Worm (Caenorhabditis elegans): ENCODE measurements around the gene C35A5.8.

The C35A5.8 gene

DNA sequence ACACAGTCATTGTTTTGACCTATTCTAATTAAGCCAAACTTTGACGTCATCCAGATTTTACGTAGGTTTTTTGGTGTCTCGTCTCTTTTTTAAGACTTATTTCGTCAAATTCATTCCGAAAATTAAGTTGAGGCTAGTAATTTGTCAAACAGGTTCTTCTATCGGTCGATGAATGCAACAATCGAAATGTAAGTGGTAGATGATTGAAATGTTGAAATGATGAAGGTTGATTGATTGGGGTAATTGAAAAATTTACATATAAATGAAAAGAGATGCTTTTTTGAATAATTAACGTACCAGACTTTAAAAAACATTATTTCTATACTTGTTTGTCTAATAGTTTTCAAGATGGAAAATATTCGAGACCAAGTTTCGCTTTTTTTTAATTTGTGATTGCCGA lies 30.7 kb upstream of the C35A5.8 start:
- no peak for TF ChIP-seq nhr-76 (tag; optimal IDR thresholded peaks at IDR 0.05)
- no peak for TF ChIP-seq hlh-17 (GFP tag; optimal IDR thresholded peaks at IDR 0.05; ENCODE audit: borderline replicate concordance)
- TF ChIP-seq aly-2 (tag; optimal IDR thresholded peaks at IDR 0.05), result no peak
- no peak for TF ChIP-seq nhr-11 (tag; optimal IDR thresholded peaks at IDR 0.05)
- TF ChIP-seq grh-1 (GFP tag; IDR thresholded peaks at IDR 0.05), result peak; percentile 42; the same call in 1 of the 2 replicates
- no peak for TF ChIP-seq ceh-63 (GFP tag; optimal IDR thresholded peaks at IDR 0.05)
- no peak for TF ChIP-seq C34B4.2 (tag; optimal IDR thresholded peaks at IDR 0.05)
- TF ChIP-seq nhr-77 (tag; optimal IDR thresholded peaks at IDR 0.05), result no peak
- TF ChIP-seq mab-9 (GFP tag; IDR thresholded peaks at IDR 0.05), result no peak
- TF ChIP-seq ztf-11 (tag; optimal IDR thresholded peaks at IDR 0.05), result no peak
- no peak for TF ChIP-seq hlh-4 (tag; optimal IDR thresholded peaks at IDR 0.05)
- no peak for TF ChIP-seq C04F5.9 (tag; optimal IDR thresholded peaks at IDR 0.05)
- TF ChIP-seq nhr-85 (tag), result peak; percentile 72
- TF ChIP-seq nhr-19 (GFP tag; conservative IDR thresholded peaks at IDR 0.05), result no peak

ce11 chrV:10555239-10555638 lies 29.5 kb upstream of the C35A5.8 start, which contains the start of gene F32G8.3:
Gene F32G8.3 (minus strand): TSS chrV:10555339.
- TF ChIP-seq egl-27 (tag; optimal IDR thresholded peaks at IDR 0.05), result no peak
- TF ChIP-seq alr-1 (tag; optimal IDR thresholded peaks at IDR 0.05; ENCODE audit: borderline replicate concordance), result no peak
- TF ChIP-seq C04F5.9 (tag; optimal IDR thresholded peaks at IDR 0.05), result no peak
- TF ChIP-seq zip-4 (GFP tag; optimal IDR thresholded peaks at IDR 0.05), result no peak
- no peak for TF ChIP-seq C34B4.2 (tag; optimal IDR thresholded peaks at IDR 0.05)
- no peak for TF ChIP-seq nhr-20 (tag; optimal IDR thresholded peaks at IDR 0.05)
- TF ChIP-seq jun-1 (tag; optimal IDR thresholded peaks at IDR 0.05), result no peak
- no peak for TF ChIP-seq fkh-10 (GFP tag; optimal IDR thresholded peaks at IDR 0.05)
- no peak for TF ChIP-seq fkh-8 (tag; optimal IDR thresholded peaks at IDR 0.05)
- no peak for TF ChIP-seq snpc-4 (tag; optimal IDR thresholded peaks at IDR 0.05)
- TF ChIP-seq nhr-90 (tag; optimal IDR thresholded peaks at IDR 0.05; ENCODE audit: poor library complexity), result no peak
- no peak for TF ChIP-seq mep-1 (tag; optimal IDR thresholded peaks at IDR 0.05)
- no peak for TF ChIP-seq pax-3 (tag; optimal IDR thresholded peaks at IDR 0.05)
- TF ChIP-seq nhr-28 (tag; optimal IDR thresholded peaks at IDR 0.05), result no peak
- TF ChIP-seq nhr-237 (tag; optimal IDR thresholded peaks at IDR 0.05), result no peak

DNA sequence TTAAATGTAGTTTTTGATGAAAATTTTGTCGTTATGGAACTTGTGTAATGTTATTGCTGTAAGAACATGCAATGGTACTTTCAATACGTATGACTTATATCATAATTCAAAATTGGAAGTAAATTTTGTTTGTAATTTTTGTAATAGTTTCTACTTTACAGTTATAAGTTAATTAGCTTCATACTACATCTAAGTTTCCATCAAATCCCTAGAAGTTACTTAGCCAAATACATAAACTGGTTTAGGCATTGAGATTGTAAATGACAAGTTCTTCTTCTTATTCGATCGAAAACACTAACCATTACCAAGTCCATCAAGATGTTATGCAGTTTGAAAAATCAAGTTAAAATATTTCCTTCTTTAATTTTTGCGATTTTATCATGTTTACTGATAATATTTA lies 24.0 kb upstream of the C35A5.8 start, which contains the start of gene F32G8.2:
Gene F32G8.2 (plus strand): TSS at position 301 of the 400 bp plus-strand sequence.
- TF ChIP-seq nhr-90 (tag; optimal IDR thresholded peaks at IDR 0.05; ENCODE audit: poor library complexity) (no peak), lin-15B (tag; optimal IDR thresholded peaks at IDR 0.05) (no peak)

DNA sequence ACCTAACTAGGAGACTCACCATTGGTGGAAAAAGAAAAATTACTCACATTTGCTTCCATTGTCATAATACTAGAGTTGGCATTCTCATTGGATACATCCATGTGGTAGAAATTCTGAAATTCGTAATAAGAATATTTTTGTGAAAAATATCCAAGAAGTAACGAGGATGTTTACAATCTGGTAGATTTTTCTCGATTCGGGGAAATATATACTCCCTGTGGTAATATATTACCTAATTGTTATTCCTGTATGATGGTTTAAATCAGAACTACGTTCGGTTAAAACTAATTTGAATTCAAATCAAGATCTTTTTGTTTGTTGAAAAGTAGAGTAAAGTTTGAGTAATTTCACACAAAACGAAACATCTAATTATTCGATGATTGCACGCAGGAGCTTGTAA lies 23.3 kb upstream of the C35A5.8 start, which contains the start of gene srd-34:
Gene srd-34 (minus strand): TSS at position 101 of the 400 bp plus-strand sequence.
- TF ChIP-seq lin-39 (tag; optimal IDR thresholded peaks at IDR 0.05) (no peak), egl-27 (tag; optimal IDR thresholded peaks at IDR 0.05) (no peak), ztf-11 (tag; optimal IDR thresholded peaks at IDR 0.05) (no peak), rnt-1 (tag; optimal IDR thresholded peaks at IDR 0.05) (no peak)

- TF ChIP-seq sup-37 (GFP tag; optimal IDR thresholded peaks at IDR 0.05) (no peak), dpl-1 (GFP tag; optimal IDR thresholded peaks at IDR 0.05) (no peak), zip-4 (GFP tag; optimal IDR thresholded peaks at IDR 0.05) (no peak), fkh-8 (tag; optimal IDR thresholded peaks at IDR 0.05) (no peak), unc-30 (tag; optimal IDR thresholded peaks at IDR 0.05) (no peak), hpl-2 (GFP tag; optimal IDR thresholded peaks at IDR 0.05) (no peak), swsn-7 (tag; optimal IDR thresholded peaks at IDR 0.05) (no peak), nhr-90 (tag; optimal IDR thresholded peaks at IDR 0.05; ENCODE audit: poor library complexity) (peak; percentile 6), elt-2 (tag; optimal IDR thresholded peaks at IDR 0.05) (peak; percentile 1), efl-1 (optimal IDR thresholded peaks at IDR 0.05) (peak in 1 of 2 experiments; percentile 6), efl-1 (GFP tag; optimal IDR thresholded peaks at IDR 0.05 in 1 of 2) (no peak), nhr-85 (tag) (peak; percentile 79), unc-86 (tag; optimal IDR thresholded peaks at IDR 0.05) (no peak), nhr-19 (GFP tag; conservative IDR thresholded peaks at IDR 0.05) (no peak; the same call in 1 of the 2 replicates), nhr-77 (tag; optimal IDR thresholded peaks at IDR 0.05) (peak; percentile 80), nhr-20 (tag; optimal IDR thresholded peaks at IDR 0.05) (peak; percentile 36)
Measured at ce11 chrV:10546749-10547148, 21.0 kb upstream of the C35A5.8 start, which contains the start of gene F25D1.5. Gene F25D1.5 (minus strand): TSS chrV:10546783.

Data from whole organism, L1 larva.